Fruit fly (Drosophila melanogaster) Kc167 (cell line): ENCODE measurements around the gene CG14050.

Experiments
- Sin3A ChIP-seq: fragments of >200 bp; optimal IDR thresholded peaks from 2 replicates; lab custom pipeline; 2018; ENCODE audit warnings: missing external identifiers
- h ChIP-seq: fragments of >200 bp; optimal IDR thresholded peaks from 3 replicates; lab custom pipeline; 2018; ENCODE audit warnings: missing external identifiers
- insv ChIP-seq: fragments of >200 bp; optimal IDR thresholded peaks from 3 replicates; lab custom pipeline; 2018; ENCODE audit warnings: missing external identifiers
- ttk ChIP-seq: sonication (Bioruptor generic); optimal IDR thresholded peaks from 2 replicates; lab custom pipeline; 2017; ENCODE audit warnings: missing external identifiers

DNA sequence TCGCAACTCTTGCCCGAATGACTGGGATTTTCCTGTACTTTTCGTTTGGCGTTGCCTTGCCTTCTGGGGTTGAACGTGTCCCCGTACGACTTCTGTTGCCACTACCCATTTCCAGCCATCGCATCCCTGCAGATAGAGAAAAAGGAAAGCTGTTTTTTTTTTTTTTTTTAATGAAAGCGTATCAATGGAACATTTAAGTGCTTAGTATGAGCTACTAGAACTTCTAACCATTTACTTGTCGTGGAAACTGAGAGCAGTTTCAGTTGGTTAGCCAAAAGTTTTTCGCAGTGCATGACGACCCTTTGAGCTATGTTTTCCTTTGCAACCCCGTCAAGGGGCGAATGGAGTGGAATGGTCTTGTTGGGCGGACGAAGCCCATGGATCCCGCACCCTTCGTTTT is 3.3 kb upstream of the CG14050 start:
- TF ChIP-seq Sin3A (lab: Kevin White, UChicago), result no peak
- no peak for TF ChIP-seq insv
- no peak for TF ChIP-seq h (lab: Kevin White, UChicago)
- no peak for TF ChIP-seq ttk (lab: Kevin White, UChicago)
